Worm (Caenorhabditis elegans) whole organism, early embryonic: ENCODE results near the gene F35F11.2.

Experiments used
- F13C5.2 ChIP-seq: sonication (generic microtip); optimal IDR thresholded peaks from 2 replicates; lab custom pipeline; 2017; ENCODE audit warnings: mild to moderate bottlenecking, missing genetic modification characterization, inconsistent platforms, missing compliant biosample characterization
- aly-1 ChIP-seq: sonication (generic microtip); optimal IDR thresholded peaks from 2 replicates; lab custom pipeline; 2016; ENCODE audit warnings: missing genetic modification characterization, missing compliant biosample characterization
- ama-1 ChIP-seq: fragments of 150-350 bp; optimal IDR thresholded peaks from 2 replicates; lab custom pipeline; 2014
- sea-1 ChIP-seq: fragments of 200-800 bp; sonication (Bioruptor generic); conservative IDR thresholded peaks from 2 replicates; pipeline ENCODE4 v1.3.6; 2022; ENCODE audit warnings: missing genetic modification characterization, missing compliant biosample characterization

- TF ChIP-seq ama-1 (lab: Kevin White, UChicago) (no peak), aly-1 (no peak), sea-1 (no peak), F13C5.2 (no peak)
Measured at ce11 chrIV:4009923-4010322, 30.2 kb upstream of the F35F11.2 start.
